Worm (Caenorhabditis elegans): ENCODE measurements around the gene F58E2.2.

Gene F58E2.2

DNA sequence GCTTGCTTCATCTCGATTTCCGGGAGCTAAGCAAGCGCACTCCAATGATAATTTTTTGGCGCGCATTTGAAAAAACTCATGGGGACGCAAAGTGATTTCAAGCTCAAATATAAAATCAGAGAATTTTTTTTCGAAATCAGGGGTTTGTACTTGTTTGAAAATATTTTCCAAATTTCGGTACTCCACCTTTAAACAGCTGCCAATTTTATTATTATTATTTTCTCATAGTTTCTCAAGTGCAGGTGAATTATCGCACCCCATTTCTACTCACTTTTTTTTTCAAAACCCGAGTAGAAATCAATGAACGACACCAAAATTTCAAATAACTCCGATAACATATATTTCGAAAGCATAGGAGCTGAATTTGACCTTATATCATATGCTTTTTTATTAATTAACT, 34.3 kb downstream of the F58E2.2 start, which contains the start of gene srz-83:
srz-83 (plus strand) TSS at position 301 of the 400 bp plus-strand sequence.
- TF ChIP-seq hlh-4 (tag; optimal IDR thresholded peaks at IDR 0.05), result no peak
- TF ChIP-seq nhr-71 (tag; optimal IDR thresholded peaks at IDR 0.05), result no peak
- no peak for TF ChIP-seq nhr-90 (tag; optimal IDR thresholded peaks at IDR 0.05; ENCODE audit: poor library complexity)
- no peak for TF ChIP-seq nhr-20 (tag; optimal IDR thresholded peaks at IDR 0.05)
- TF ChIP-seq fkh-10 (GFP tag; optimal IDR thresholded peaks at IDR 0.05), result no peak
- TF ChIP-seq egl-13 (tag; optimal IDR thresholded peaks at IDR 0.05), result no peak
- TF ChIP-seq nhr-76 (tag; optimal IDR thresholded peaks at IDR 0.05), result no peak
- no peak for TF ChIP-seq C04F5.9 (tag; optimal IDR thresholded peaks at IDR 0.05)
- TF ChIP-seq ztf-11 (tag; optimal IDR thresholded peaks at IDR 0.05), result no peak

ce11 chrIV:3505940-3506339, 36.1 kb downstream of the F58E2.2 start:
- TF ChIP-seq egl-27 (tag; optimal IDR thresholded peaks at IDR 0.05), result no peak
- no peak for TF ChIP-seq snu-23 (GFP tag; optimal IDR thresholded peaks at IDR 0.05)
- no peak for TF ChIP-seq C04F5.9 (tag; optimal IDR thresholded peaks at IDR 0.05)
- TF ChIP-seq sptf-1 (tag; optimal IDR thresholded peaks at IDR 0.05), result no peak
- TF ChIP-seq nhr-19 (GFP tag; conservative IDR thresholded peaks at IDR 0.05), result 0 out of 2 replicates have a peak, but pooled peaks have one; percentile 20
- peak in 1 of 2 experiments; percentile 11 for TF ChIP-seq efl-1 (optimal IDR thresholded peaks at IDR 0.05)
- TF ChIP-seq efl-1 (GFP tag; optimal IDR thresholded peaks at IDR 0.05 in 1 of 2), result peak in 1 of 2 experiments; percentile 61
- TF ChIP-seq lin-15B (tag; optimal IDR thresholded peaks at IDR 0.05), result no peak
- TF ChIP-seq nhr-77 (tag; optimal IDR thresholded peaks at IDR 0.05), result no peak
- TF ChIP-seq rnt-1 (tag; optimal IDR thresholded peaks at IDR 0.05), result no peak
- TF ChIP-seq ztf-4 (tag; optimal IDR thresholded peaks at IDR 0.05), result no peak
- no peak for TF ChIP-seq pax-3 (tag; optimal IDR thresholded peaks at IDR 0.05)

ce11 chrIV:3509477-3510063, 39.7 kb downstream of the F58E2.2 start, which contains the start of gene ced-10:
Gene ced-10 (minus strand): TSS chrIV:3509527.
- peak in 2 of 3 experiments; percentile 1 to 10 for TF ChIP-seq dpl-1 (GFP tag; optimal IDR thresholded peaks at IDR 0.05)
- TF ChIP-seq nhr-11 (tag; optimal IDR thresholded peaks at IDR 0.05), result no peak
- TF ChIP-seq nhr-85 (tag), result no peak
- TF ChIP-seq efl-1 (optimal IDR thresholded peaks at IDR 0.05), result peak in 1 of 2 experiments; percentile 3
- peak; percentile 21 to 93 for TF ChIP-seq efl-1 (GFP tag; optimal IDR thresholded peaks at IDR 0.05 in 1 of 2)

ce11 chrIV:3514467-3514866, 44.6 kb downstream of the F58E2.2 start, which contains the start of gene tsg-101:
Gene tsg-101 (minus strand): TSS chrIV:3514567.
- TF ChIP-seq isw-1 (GFP tag; IDR thresholded peaks at IDR 0.05), result no peak
- TF ChIP-seq sup-37 (GFP tag; optimal IDR thresholded peaks at IDR 0.05), result no peak
- TF ChIP-seq nhr-11 (tag; optimal IDR thresholded peaks at IDR 0.05), result no peak
- TF ChIP-seq mef-2 (tag; optimal IDR thresholded peaks at IDR 0.05), result no peak
- TF ChIP-seq sox-4 (tag; optimal IDR thresholded peaks at IDR 0.05), result no peak
- no peak for TF ChIP-seq jun-1 (tag; optimal IDR thresholded peaks at IDR 0.05)
- no peak for TF ChIP-seq ceh-88 (GFP tag; IDR thresholded peaks at IDR 0.05)
- TF ChIP-seq ztf-11 (tag; optimal IDR thresholded peaks at IDR 0.05), result no peak
- TF ChIP-seq unc-86 (tag; optimal IDR thresholded peaks at IDR 0.05), result no peak
- no peak for TF ChIP-seq unc-62 (GFP tag; optimal IDR thresholded peaks at IDR 0.05)
- no peak for TF ChIP-seq xbp-1 (tag; optimal IDR thresholded peaks at IDR 0.05)
- TF ChIP-seq nhr-20 (tag; optimal IDR thresholded peaks at IDR 0.05), result no peak
- no peak for TF ChIP-seq dsc-1 (tag; optimal IDR thresholded peaks at IDR 0.05)
- no peak for TF ChIP-seq pag-3 (tag; optimal IDR thresholded peaks at IDR 0.05; ENCODE audit: borderline replicate concordance, insufficient read depth)
- no peak for TF ChIP-seq mab-9 (GFP tag; IDR thresholded peaks at IDR 0.05)
